Worm (Caenorhabditis elegans) whole organism, L4/young adult: ENCODE measurements around the gene C35D10.10.

Experiments
- dao-5 ChIP-seq: sonication (generic microtip); optimal IDR thresholded peaks from 2 replicates; lab custom pipeline; 2016; ENCODE audit warnings: missing genotype, missing genetic modification characterization, moderate library complexity, missing compliant biosample characterization
- him-1 ChIP-seq: sonication (generic microtip); optimal IDR thresholded peaks from 2 replicates; lab custom pipeline; 2016; ENCODE audit warnings: missing genotype, missing genetic modification reagents, missing genetic modification characterization, missing compliant biosample characterization

ce11 chrIII:4906365-4906764 is 44.8 kb upstream of the C35D10.10 start:
- TF ChIP-seq him-1 (no peak), dao-5 (tag; lab: Kevin White, UChicago) (no peak)
